Worm (Caenorhabditis elegans) whole organism, L1 larva: ENCODE data around the gene ehn-3.

Source experiments
- Y116A8C.19 ChIP-seq: sonication (generic microtip); optimal IDR thresholded peaks from 2 replicates; lab custom pipeline; 2016; ENCODE audit warnings: missing compliant biosample characterization, missing genetic modification characterization, borderline replicate concordance
- ama-1 ChIP-seq: fragments of 150-350 bp; optimal IDR thresholded peaks from 2 replicates; lab custom pipeline; 2014
- ceh-63 ChIP-seq: fragments of 200-800 bp; sonication (Bioruptor generic); optimal IDR thresholded peaks from 2 replicates; lab custom pipeline; 2018; ENCODE audit warnings: mild to moderate bottlenecking, missing genetic modification characterization, missing compliant biosample characterization
- ceh-8 ChIP-seq: fragments of 200-800 bp; sonication (Bioruptor generic); optimal IDR thresholded peaks from 2 replicates; lab custom pipeline; 2018; ENCODE audit warnings: mild to moderate bottlenecking, missing genetic modification characterization, moderate library complexity, missing compliant biosample characterization
- egl-13 ChIP-seq: sonication (generic microtip); optimal IDR thresholded peaks from 2 replicates; lab custom pipeline; 2016; ENCODE audit warnings: missing genotype, missing genetic modification reagents, missing genetic modification characterization, missing compliant biosample characterization
- elt-2 ChIP-seq: sonication (generic microtip); optimal IDR thresholded peaks from 2 replicates; lab custom pipeline; 2016; ENCODE audit warnings: missing genetic modification characterization, mild to moderate bottlenecking, inconsistent platforms, missing compliant biosample characterization, missing genetic modification reagents
- elt-3 ChIP-seq, 6 experiments: fragments of 150-350 bp in 1 of 6; sonication (generic microtip); optimal IDR thresholded peaks; 2 replicates each; lab custom pipeline; 2017 to 2018; ENCODE audit warnings: missing biosample characterization in 6 of 6, missing genetic modification characterization in 6 of 6, inconsistent platforms in 1 of 6
- fkh-10 ChIP-seq: sonication (generic microtip); optimal IDR thresholded peaks from 2 replicates; lab custom pipeline; 2017; ENCODE audit warnings: missing biosample characterization, missing genetic modification reagents, missing genetic modification characterization
- grh-1 ChIP-seq: fragments of 200-800 bp; sonication (Bioruptor generic); IDR thresholded peaks from 2 replicates; pipeline ENCODE4 v1.3.6; 2022; ENCODE audit warnings: missing genetic modification reagents, missing genetic modification characterization, missing compliant biosample characterization
- jun-1 ChIP-seq: fragments of 150-350 bp; optimal IDR thresholded peaks from 2 replicates; lab custom pipeline; 2014; ENCODE audit warnings: missing biosample characterization, missing genetic modification reagents, missing genetic modification characterization
- lin-15B ChIP-seq: fragments of 150-350 bp; sonication (generic microtip); optimal IDR thresholded peaks from 3 replicates; lab custom pipeline; 2014; ENCODE audit warnings: missing biosample characterization, missing genetic modification characterization
- lir-3 ChIP-seq: sonication (generic microtip); optimal IDR thresholded peaks from 2 replicates; lab custom pipeline; 2016; ENCODE audit warnings: mild to moderate bottlenecking, missing genetic modification characterization, moderate library complexity, missing compliant biosample characterization; ENCODE audit not compliant: poor library complexity
- lsy-2 ChIP-seq, 2 experiments: fragments of 150-350 bp; optimal IDR thresholded peaks; 2 replicates each; lab custom pipeline; 2014; ENCODE audit warnings: missing biosample characterization in 2 of 2, missing genetic modification characterization in 2 of 2
- mef-2 ChIP-seq: fragments of 150-350 bp; optimal IDR thresholded peaks from 2 replicates; lab custom pipeline; 2014; ENCODE audit warnings: missing biosample characterization, missing genetic modification characterization
- mep-1 ChIP-seq: fragments of 150-350 bp; optimal IDR thresholded peaks from 2 replicates; lab custom pipeline; 2014; ENCODE audit warnings: missing biosample characterization, missing genetic modification characterization
- nhr-11 ChIP-seq: fragments of 150-350 bp; optimal IDR thresholded peaks from 2 replicates; lab custom pipeline; 2014; ENCODE audit warnings: missing biosample characterization, missing genetic modification characterization
- nhr-19 ChIP-seq: fragments of 200-800 bp; sonication (Bioruptor generic); conservative IDR thresholded peaks from 2 replicates; pipeline ENCODE4 v1.3.6; 2022; ENCODE audit warnings: missing genetic modification characterization, missing compliant biosample characterization
- nhr-28 ChIP-seq: fragments of 150-350 bp; optimal IDR thresholded peaks from 2 replicates; lab custom pipeline; 2014; ENCODE audit warnings: missing biosample characterization, missing genetic modification characterization
- nhr-76 ChIP-seq: sonication (generic microtip); optimal IDR thresholded peaks from 2 replicates; lab custom pipeline; 2017; ENCODE audit warnings: missing biosample characterization, missing genetic modification characterization
- nhr-77 ChIP-seq: fragments of 150-350 bp; optimal IDR thresholded peaks from 2 replicates; lab custom pipeline; 2014; ENCODE audit warnings: missing biosample characterization, missing genetic modification characterization
- nhr-90 ChIP-seq: sonication (generic microtip); optimal IDR thresholded peaks from 2 replicates; lab custom pipeline; 2016; ENCODE audit warnings: mild to moderate bottlenecking, missing genetic modification characterization, missing compliant biosample characterization; ENCODE audit not compliant: poor library complexity
- pag-3 ChIP-seq: sonication (generic microtip); optimal IDR thresholded peaks from 2 replicates; lab custom pipeline; 2017; ENCODE audit warnings: missing genetic modification characterization, mild to moderate bottlenecking, missing compliant biosample characterization, antibody characterized with exemption, borderline replicate concordance; ENCODE audit not compliant: insufficient read depth
- pqm-1 ChIP-seq: sonication (generic microtip); optimal IDR thresholded peaks from 3 replicates; lab custom pipeline; 2017; ENCODE audit warnings: missing biosample characterization, missing genetic modification characterization
- rnt-1 ChIP-seq: sonication (generic microtip); optimal IDR thresholded peaks from 2 replicates; lab custom pipeline; 2016; ENCODE audit warnings: mild to moderate bottlenecking, missing genetic modification characterization, moderate library complexity, missing compliant biosample characterization
- skn-1 ChIP-seq: fragments of 150-350 bp; optimal IDR thresholded peaks from 2 replicates; lab custom pipeline; 2014; ENCODE audit warnings: missing biosample characterization, missing genetic modification characterization
- snpc-4 ChIP-seq: fragments of 150-350 bp; optimal IDR thresholded peaks from 2 replicates; lab custom pipeline; 2014; ENCODE audit warnings: missing biosample characterization, missing genetic modification characterization
- snu-23 ChIP-seq: sonication (generic microtip); optimal IDR thresholded peaks from 2 replicates; lab custom pipeline; 2016; ENCODE audit warnings: missing genetic modification characterization, missing compliant biosample characterization
- sptf-1 ChIP-seq: fragments of 150-350 bp; optimal IDR thresholded peaks from 2 replicates; lab custom pipeline; 2014; ENCODE audit warnings: missing biosample characterization, missing genetic modification characterization
- sup-37 ChIP-seq: fragments of 200-800 bp; sonication (Bioruptor generic); optimal IDR thresholded peaks from 2 replicates; lab custom pipeline; 2018; ENCODE audit warnings: mild to moderate bottlenecking, missing genetic modification characterization, missing compliant biosample characterization
- tbx-2 ChIP-seq: sonication (generic microtip); optimal IDR thresholded peaks from 2 replicates; lab custom pipeline; 2016; ENCODE audit warnings: missing genetic modification characterization, missing compliant biosample characterization
- tlp-1 ChIP-seq: fragments of 150-350 bp; optimal IDR thresholded peaks from 2 replicates; lab custom pipeline; 2014; ENCODE audit warnings: missing biosample characterization, missing genetic modification characterization
- unc-62 ChIP-seq: fragments of 150-350 bp; optimal IDR thresholded peaks from 2 replicates; lab custom pipeline; 2014; ENCODE audit warnings: missing biosample characterization, missing genetic modification reagents, missing genetic modification characterization
- unc-86 ChIP-seq: sonication (generic microtip); optimal IDR thresholded peaks from 2 replicates; lab custom pipeline; 2016; ENCODE audit warnings: missing genetic modification characterization, missing compliant biosample characterization
- unc-98 ChIP-seq: fragments of 200-800 bp; sonication (Bioruptor generic); IDR thresholded peaks from 2 replicates; pipeline ENCODE4 v1.3.6; 2022; ENCODE audit warnings: missing genetic modification characterization, missing compliant biosample characterization
- xbp-1 ChIP-seq: sonication (generic microtip); optimal IDR thresholded peaks from 2 replicates; lab custom pipeline; 2016; ENCODE audit warnings: missing genetic modification characterization, missing compliant biosample characterization
- zag-1 ChIP-seq: fragments of 150-350 bp; optimal IDR thresholded peaks from 2 replicates; lab custom pipeline; 2014; ENCODE audit warnings: missing biosample characterization, missing genetic modification characterization
- zip-4 ChIP-seq: fragments of 200-800 bp; sonication (Bioruptor generic); optimal IDR thresholded peaks from 2 replicates; lab custom pipeline; 2018; ENCODE audit warnings: mild to moderate bottlenecking, missing genetic modification characterization, moderate library complexity, missing compliant biosample characterization
- ztf-4 ChIP-seq: fragments of 150-350 bp; optimal IDR thresholded peaks from 2 replicates; lab custom pipeline; 2014; ENCODE audit warnings: missing biosample characterization, missing genetic modification characterization

ehn-3 gene

DNA sequence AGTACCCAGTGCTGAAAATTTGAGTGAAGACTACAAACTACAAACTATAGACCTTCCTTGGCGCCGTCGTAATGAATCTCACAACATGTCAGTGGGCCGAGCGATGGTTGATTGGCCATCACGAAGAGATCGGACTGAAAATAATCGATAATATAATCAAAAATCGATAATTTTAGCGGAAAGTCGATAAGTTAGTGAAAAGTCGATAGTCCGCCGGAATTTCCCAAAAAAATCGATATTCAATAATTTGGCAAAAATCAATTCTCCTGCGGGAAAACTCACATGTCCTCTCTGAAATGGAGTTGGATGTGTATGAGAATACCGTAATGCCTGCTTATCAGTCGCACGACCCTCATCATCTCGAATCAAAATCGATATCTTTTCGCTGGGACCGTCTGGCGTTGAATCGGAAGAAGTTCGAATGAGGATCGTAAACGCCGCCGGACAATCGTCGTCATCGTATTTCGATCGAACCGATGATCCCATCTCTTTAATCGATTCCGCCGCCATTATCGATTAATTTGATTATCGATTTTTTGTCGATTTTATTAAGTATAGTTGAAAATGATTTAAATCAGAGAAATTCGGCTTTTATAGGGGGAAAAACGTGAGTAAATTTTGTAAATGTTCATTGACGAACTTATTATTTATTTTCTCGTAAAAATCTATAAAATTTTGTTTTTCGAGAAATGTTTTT, 7.2 kb downstream of the ehn-3 start, which contains the start of gene ZK616.8 (continued):
- no peak for TF ChIP-seq elt-2 (tag; lab: Kevin White, UChicago)

DNA sequence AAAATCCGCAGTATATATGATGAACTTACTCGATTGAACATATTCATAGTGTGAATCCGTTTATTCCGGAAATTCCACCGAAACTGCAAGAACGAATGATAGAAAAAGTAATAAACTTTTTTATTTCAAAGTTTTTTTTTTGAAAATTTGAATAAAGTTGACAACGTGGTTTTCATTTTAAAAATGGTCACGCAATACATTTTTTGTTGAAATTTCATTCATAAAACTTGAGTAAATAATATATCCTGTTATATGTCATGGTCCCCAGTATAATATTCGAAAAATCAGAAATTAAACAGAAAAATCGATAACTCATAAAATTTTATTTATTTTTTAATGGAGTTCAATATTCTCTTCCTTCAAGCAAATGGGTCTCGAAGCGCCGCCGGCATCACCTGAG, 7.9 kb downstream of the ehn-3 start, which contains the start of gene ZK616.65:
TSS of gene ZK616.65 (minus strand) at position 101 of the 400 bp plus-strand sequence.
- no peak for TF ChIP-seq ztf-4 (tag; lab: Kevin White, UChicago)
- TF ChIP-seq Y116A8C.19 (tag; lab: Kevin White, UChicago) = no peak
- TF ChIP-seq nhr-77 (tag; lab: Kevin White, UChicago) = no peak
- TF ChIP-seq, all 84 proteins: peak for 0

ce11 chrIV:5409112-5409511, 9.9 kb downstream of the ehn-3 start:
- no peak for TF ChIP-seq nhr-28 (tag; lab: Kevin White, UChicago)
- no peak for TF ChIP-seq tbx-2 (tag; lab: Kevin White, UChicago)
- no peak for TF ChIP-seq rnt-1
- no peak for TF ChIP-seq xbp-1
- TF ChIP-seq grh-1 (GFP tag; lab: Robert Waterston, UW) = no peak
- TF ChIP-seq sup-37 (GFP tag; lab: Kevin White, UChicago) = no peak
- no peak for TF ChIP-seq Y116A8C.19 (tag; lab: Kevin White, UChicago)
- TF ChIP-seq pag-3 (tag; lab: Kevin White, UChicago) = no peak
- TF ChIP-seq lin-15B = no peak
- TF ChIP-seq zag-1 (tag; lab: Kevin White, UChicago) = no peak
- no peak for TF ChIP-seq egl-13 (tag; lab: Kevin White, UChicago)
- TF ChIP-seq ztf-4 (tag; lab: Kevin White, UChicago) = no peak
- no peak for TF ChIP-seq skn-1 (tag; lab: Kevin White, UChicago)
- no peak for TF ChIP-seq snu-23 (GFP tag; lab: Kevin White, UChicago)
- TF ChIP-seq nhr-19 (GFP tag; lab: Robert Waterston, UW) = no peak
- TF ChIP-seq ama-1 (lab: Kevin White, UChicago) = no peak
- no peak for TF ChIP-seq lir-3 (tag; lab: Kevin White, UChicago)
- no peak for TF ChIP-seq ceh-8 (GFP tag; lab: Kevin White, UChicago)
- TF ChIP-seq nhr-76 (tag; lab: Kevin White, UChicago) = no peak
- TF ChIP-seq elt-3 (tag; optimal IDR thresholded peaks at IDR 0.05; lab: Kevin White, UChicago) = no peak

DNA sequence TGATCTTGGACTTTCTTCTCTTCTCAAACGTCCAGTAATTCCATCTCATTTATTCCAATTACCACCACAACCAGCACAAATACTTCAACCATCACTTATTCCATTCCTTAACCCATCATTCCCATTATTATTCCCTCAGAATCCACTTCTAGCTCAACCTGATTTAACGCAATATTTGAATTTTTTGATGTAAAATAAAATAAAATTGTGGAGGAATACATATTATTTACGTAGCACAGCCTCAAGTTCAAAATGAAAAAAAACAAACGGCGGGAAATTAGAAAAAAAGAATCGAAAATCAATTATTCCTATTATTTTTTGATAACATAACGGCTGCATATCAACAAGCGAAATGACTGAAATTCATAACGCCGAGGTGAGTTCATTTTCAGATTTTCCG, 13.7 kb downstream of the ehn-3 start, which contains the start of gene ZK616.61:
TSS of gene ZK616.61 (plus strand) at position 301 of the 400 bp plus-strand sequence.
- no peak for TF ChIP-seq unc-98
- TF ChIP-seq unc-62 (GFP tag; lab: Kevin White, UChicago) = no peak
- TF ChIP-seq fkh-10 (GFP tag; lab: Kevin White, UChicago) = no peak
- TF ChIP-seq nhr-11 (tag; lab: Kevin White, UChicago) = no peak
- no peak for TF ChIP-seq lsy-2 (tag; optimal IDR thresholded peaks at IDR 0.05; lab: Kevin White, UChicago)
- no peak for TF ChIP-seq mef-2 (tag; lab: Kevin White, UChicago)
- TF ChIP-seq lin-15B = no peak
- no peak for TF ChIP-seq sptf-1 (tag; lab: Kevin White, UChicago)
- TF ChIP-seq jun-1 (tag; lab: Kevin White, UChicago) = no peak
- TF ChIP-seq sup-37 (GFP tag; lab: Kevin White, UChicago) = no peak
- TF ChIP-seq ceh-63 = no peak
- TF ChIP-seq nhr-90 (tag; lab: Kevin White, UChicago) = no peak
- no peak for TF ChIP-seq mep-1 (tag; lab: Kevin White, UChicago)
- TF ChIP-seq tlp-1 (tag; lab: Kevin White, UChicago) = no peak
- no peak for TF ChIP-seq snpc-4 (tag; lab: Kevin White, UChicago)
- TF ChIP-seq nhr-28 (tag; lab: Kevin White, UChicago) = no peak
- TF ChIP-seq pqm-1 = no peak
- TF ChIP-seq nhr-19 (GFP tag; lab: Robert Waterston, UW) = no peak
- TF ChIP-seq unc-86 (tag; lab: Kevin White, UChicago) = no peak
- no peak for TF ChIP-seq zip-4 (GFP tag; lab: Kevin White, UChicago)
